Worm (Caenorhabditis elegans) whole organism, early embryonic: ENCODE measurements around the gene Y54G2A.41.
"Not testable (repeated sequence)": the region's sequence is repeated elsewhere in the genome, so short reads cannot be mapped to it uniquely, and the experiment has no call there.

Experiments used
- B0310.2 ChIP-seq: sonication (generic microtip); optimal IDR thresholded peaks from 2 replicates; lab custom pipeline; 2016; ENCODE audit warnings: mild to moderate bottlenecking, missing genetic modification characterization, missing compliant biosample characterization
- F13C5.2 ChIP-seq: sonication (generic microtip); optimal IDR thresholded peaks from 2 replicates; lab custom pipeline; 2017; ENCODE audit warnings: mild to moderate bottlenecking, missing genetic modification characterization, inconsistent platforms, missing compliant biosample characterization
- aly-1 ChIP-seq: sonication (generic microtip); optimal IDR thresholded peaks from 2 replicates; lab custom pipeline; 2016; ENCODE audit warnings: missing genetic modification characterization, missing compliant biosample characterization
- ama-1 ChIP-seq: fragments of 150-350 bp; optimal IDR thresholded peaks from 2 replicates; lab custom pipeline; 2014
- ceh-13 ChIP-seq: fragments of 200-800 bp; sonication (Bioruptor generic); optimal IDR thresholded peaks from 2 replicates; lab custom pipeline; 2018; ENCODE audit warnings: mild to moderate bottlenecking, missing genetic modification characterization, missing compliant biosample characterization
- ceh-36 ChIP-seq: sonication (generic microtip); optimal IDR thresholded peaks from 2 replicates; lab custom pipeline; 2016; ENCODE audit warnings: missing genetic modification characterization, inconsistent platforms, missing compliant biosample characterization
- ets-7 ChIP-seq: sonication (generic microtip); optimal IDR thresholded peaks from 2 replicates; lab custom pipeline; 2016; ENCODE audit warnings: missing genotype, missing genetic modification characterization, missing compliant biosample characterization
- flt-1 ChIP-seq: fragments of 200-800 bp; sonication (Bioruptor generic); IDR thresholded peaks from 2 replicates; pipeline ENCODE4 v1.3.6; 2022; ENCODE audit warnings: missing genetic modification characterization, missing compliant biosample characterization
- hmbx-1 ChIP-seq: sonication (generic microtip); optimal IDR thresholded peaks from 2 replicates; lab custom pipeline; 2016; ENCODE audit warnings: mild to moderate bottlenecking, missing genetic modification characterization, missing compliant biosample characterization
- hmg-4 ChIP-seq: fragments of 200-800 bp; sonication (Bioruptor generic); optimal IDR thresholded peaks from 2 replicates; lab custom pipeline; 2018; ENCODE audit warnings: mild to moderate bottlenecking, missing genetic modification characterization, missing compliant biosample characterization
- hnd-1 ChIP-seq: sonication (generic microtip); optimal IDR thresholded peaks from 2 replicates; lab custom pipeline; 2016; ENCODE audit warnings: missing genetic modification characterization, missing compliant biosample characterization
- pes-1 ChIP-seq: fragments of 200-800 bp; sonication (Bioruptor generic); IDR thresholded peaks from 2 replicates; pipeline ENCODE4 v1.3.6; 2022; ENCODE audit warnings: missing genetic modification reagents, missing genetic modification characterization, missing compliant biosample characterization
- scrt-1 ChIP-seq: fragments of 200-800 bp; sonication (Bioruptor generic); IDR thresholded peaks from 2 replicates; pipeline ENCODE4 v1.3.6; 2022; ENCODE audit warnings: missing genetic modification characterization, missing compliant biosample characterization
- sea-1 ChIP-seq: fragments of 200-800 bp; sonication (Bioruptor generic); conservative IDR thresholded peaks from 2 replicates; pipeline ENCODE4 v1.3.6; 2022; ENCODE audit warnings: missing genetic modification characterization, missing compliant biosample characterization
- tbx-11 ChIP-seq: fragments of 200-800 bp; sonication (Bioruptor generic); IDR thresholded peaks from 2 replicates; pipeline ENCODE4 v1.3.6; 2022; ENCODE audit warnings: missing genetic modification characterization, missing compliant biosample characterization
- tbx-37 ChIP-seq: fragments of 200-800 bp; sonication (Bioruptor generic); conservative IDR thresholded peaks from 2 replicates; pipeline ENCODE4 v1.3.6; 2022; ENCODE audit warnings: missing genetic modification reagents, missing genetic modification characterization, missing compliant biosample characterization
- tra-4 ChIP-seq: sonication (generic microtip); optimal IDR thresholded peaks from 2 replicates; lab custom pipeline; 2017; ENCODE audit warnings: missing genetic modification characterization, missing compliant biosample characterization

The Y54G2A.41 gene

ce11 chrIV:2771692-2772091 is 20.0 kb downstream of the Y54G2A.41 start, which contains the start of gene Y54G2A.11:
Y54G2A.11 (minus strand) TSS chrIV:2771792.
- TF ChIP-seq hnd-1, result no peak
- TF ChIP-seq hmg-4 (GFP tag; lab: Kevin White, UChicago), result no peak
- no peak for TF ChIP-seq ets-7 (tag; lab: Kevin White, UChicago)
- TF ChIP-seq ceh-36, result no peak

- TF ChIP-seq sea-1 (GFP tag; lab: Robert Waterston, UW) (no peak), ceh-13 (GFP tag; lab: Kevin White, UChicago) (no peak), tbx-11 (GFP tag; lab: Robert Waterston, UW) (no peak), scrt-1 (GFP tag; lab: Robert Waterston, UW) (no peak), pes-1 (GFP tag; lab: Robert Waterston, UW) (no peak), hmg-4 (GFP tag; lab: Kevin White, UChicago) (no peak), hnd-1 (no peak), tbx-37 (GFP tag; lab: Robert Waterston, UW) (no peak), aly-1 (tag; lab: Kevin White, UChicago) (no peak), ets-7 (tag; lab: Kevin White, UChicago) (no peak), F13C5.2 (tag; lab: Kevin White, UChicago) (no peak), B0310.2 (tag; lab: Kevin White, UChicago) (no peak), tra-4 (tag; lab: Kevin White, UChicago) (no peak), ama-1 (no peak), ceh-36 (no peak), flt-1 (GFP tag; lab: Robert Waterston, UW) (no peak), hmbx-1 (tag; lab: Kevin White, UChicago) (no peak)
Measured at ce11 chrIV:2772209-2772851, 20.7 kb downstream of the Y54G2A.41 start.

- TF ChIP-seq hnd-1 (no peak), B0310.2 (tag; lab: Kevin White, UChicago) (no peak), hmg-4 (GFP tag; lab: Kevin White, UChicago) (no peak), tra-4 (tag; lab: Kevin White, UChicago) (no peak)
Measured at ce11 chrIV:2773382-2773979, 21.8 kb downstream of the Y54G2A.41 start.

ce11 chrIV:2774500-2774899 is 22.8 kb downstream of the Y54G2A.41 start:
- no peak for TF ChIP-seq flt-1 (GFP tag; lab: Robert Waterston, UW)
- no peak for TF ChIP-seq hmg-4 (GFP tag; lab: Kevin White, UChicago)
- no peak for TF ChIP-seq ceh-36
- TF ChIP-seq pes-1 (GFP tag; lab: Robert Waterston, UW), result no peak
- TF ChIP-seq B0310.2 (tag; lab: Kevin White, UChicago), result no peak
- TF ChIP-seq scrt-1 (GFP tag; lab: Robert Waterston, UW), result no peak
- TF ChIP-seq ceh-13 (GFP tag; lab: Kevin White, UChicago), result no peak
- TF ChIP-seq hmbx-1 (tag; lab: Kevin White, UChicago), result no peak
- TF ChIP-seq aly-1 (tag; lab: Kevin White, UChicago), result no peak
- no peak for TF ChIP-seq tra-4 (tag; lab: Kevin White, UChicago)
- TF ChIP-seq F13C5.2 (tag; lab: Kevin White, UChicago), result no peak
- no peak for TF ChIP-seq tbx-11 (GFP tag; lab: Robert Waterston, UW)
- no peak for TF ChIP-seq tbx-37 (GFP tag; lab: Robert Waterston, UW)
- no peak for TF ChIP-seq hnd-1
- TF ChIP-seq ama-1, result no peak
- no peak for TF ChIP-seq sea-1 (GFP tag; lab: Robert Waterston, UW)
- no peak for TF ChIP-seq ets-7 (tag; lab: Kevin White, UChicago)

ce11 chrIV:2775992-2776630 is 24.4 kb downstream of the Y54G2A.41 start:
- TF ChIP-seq sea-1 (GFP tag; lab: Robert Waterston, UW), result no peak
- TF ChIP-seq F13C5.2 (tag; lab: Kevin White, UChicago), result no peak
- TF ChIP-seq ceh-36, result no peak
- no peak for TF ChIP-seq tra-4 (tag; lab: Kevin White, UChicago)
- TF ChIP-seq ama-1, result no peak
- TF ChIP-seq hnd-1, result no peak
- no peak for TF ChIP-seq flt-1 (GFP tag; lab: Robert Waterston, UW)
- TF ChIP-seq tbx-37 (GFP tag; lab: Robert Waterston, UW), result no peak
- no peak for TF ChIP-seq B0310.2 (tag; lab: Kevin White, UChicago)
- TF ChIP-seq hmbx-1 (tag; lab: Kevin White, UChicago), result no peak
- no peak for TF ChIP-seq pes-1 (GFP tag; lab: Robert Waterston, UW)
- no peak for TF ChIP-seq ceh-13 (GFP tag; lab: Kevin White, UChicago)
- TF ChIP-seq hmg-4 (GFP tag; lab: Kevin White, UChicago), result no peak
- no peak for TF ChIP-seq tbx-11 (GFP tag; lab: Robert Waterston, UW)
- no peak for TF ChIP-seq aly-1 (tag; lab: Kevin White, UChicago)

- TF ChIP-seq sea-1 (GFP tag; lab: Robert Waterston, UW), result no peak
- no peak for TF ChIP-seq hnd-1
- TF ChIP-seq ceh-36, result no peak
- no peak for TF ChIP-seq hmg-4 (GFP tag; lab: Kevin White, UChicago)
- TF ChIP-seq tbx-37 (GFP tag; lab: Robert Waterston, UW), result no peak
- no peak for TF ChIP-seq tra-4 (tag; lab: Kevin White, UChicago)
- TF ChIP-seq pes-1 (GFP tag; lab: Robert Waterston, UW), result no peak
- no peak for TF ChIP-seq B0310.2 (tag; lab: Kevin White, UChicago)
- TF ChIP-seq F13C5.2 (tag; lab: Kevin White, UChicago), result no peak
Measured at ce11 chrIV:2776733-2777132, 25.1 kb downstream of the Y54G2A.41 start.

- not testable (repeated sequence) for TF ChIP-seq aly-1 (tag; lab: Kevin White, UChicago); tbx-11 (GFP tag; lab: Robert Waterston, UW); B0310.2 (tag; lab: Kevin White, UChicago)
Measured at ce11 chrIV:2777841-2778240, 26.2 kb downstream of the Y54G2A.41 start, which contains the start of gene Y54G2A.72. Y54G2A.72 (plus strand) TSS chrIV:2778141.
